Worm (Caenorhabditis elegans): ENCODE results near the gene acox-3.

Gene acox-3

ce11 chrIV:6225143-6225542 is 23.1 kb downstream of the acox-3 start, which contains the start of gene C49A9.2:
Gene C49A9.2, plus strand, starts transcription at chrIV:6225443.
- TF ChIP-seq ceh-36 (tag; optimal IDR thresholded peaks at IDR 0.05) (no peak), tbx-11 (GFP tag; IDR thresholded peaks at IDR 0.05) (no peak), ets-7 (tag; optimal IDR thresholded peaks at IDR 0.05) (no peak), tbx-37 (GFP tag; conservative IDR thresholded peaks at IDR 0.05) (no peak), aly-1 (tag; optimal IDR thresholded peaks at IDR 0.05) (no peak), pes-1 (GFP tag; IDR thresholded peaks at IDR 0.05) (no peak), F13C5.2 (tag; optimal IDR thresholded peaks at IDR 0.05) (no peak), B0310.2 (tag; optimal IDR thresholded peaks at IDR 0.05) (no peak)

- TF ChIP-seq sea-1 (GFP tag; conservative IDR thresholded peaks at IDR 0.05), result no peak
Observed at ce11 chrIV:6221878-6222277, 26.4 kb downstream of the acox-3 start, which contains the start of gene C49A9.3. Gene C49A9.3, plus strand, starts transcription at chrIV:6222089.

DNA sequence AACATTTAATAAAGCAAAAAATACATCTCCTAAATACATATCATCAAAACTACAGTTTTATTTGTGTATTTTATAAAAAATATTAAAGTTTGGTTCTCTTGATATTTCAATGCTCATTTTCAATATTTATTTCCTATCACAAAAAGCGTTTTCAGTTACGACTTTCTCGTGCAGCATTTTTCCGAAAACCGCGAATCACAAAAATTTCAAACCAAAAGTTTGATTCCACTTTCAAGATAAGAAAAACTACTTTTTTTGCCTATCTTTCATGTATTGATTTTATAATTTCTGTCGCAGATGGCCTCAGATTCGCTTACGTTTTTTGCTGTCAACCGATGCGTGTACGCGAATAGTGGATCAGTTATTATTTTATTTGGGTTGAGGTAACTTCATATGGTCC is 28.9 kb downstream of the acox-3 start, which contains the start of gene C49A9.4:
TSS of gene C49A9.4 (plus strand) at position 265 of the 400 bp plus-strand sequence.
- TF ChIP-seq tbx-11 (GFP tag; IDR thresholded peaks at IDR 0.05), result no peak
- no peak for TF ChIP-seq B0310.2 (tag; optimal IDR thresholded peaks at IDR 0.05)
- no peak for TF ChIP-seq hmg-4 (GFP tag; optimal IDR thresholded peaks at IDR 0.05)
- TF ChIP-seq F13C5.2 (tag; optimal IDR thresholded peaks at IDR 0.05), result no peak
- TF ChIP-seq ceh-36 (tag; optimal IDR thresholded peaks at IDR 0.05), result no peak
- TF ChIP-seq hnd-1 (tag; optimal IDR thresholded peaks at IDR 0.05), result no peak
- no peak for TF ChIP-seq sea-1 (GFP tag; conservative IDR thresholded peaks at IDR 0.05)
- no peak for TF ChIP-seq tra-4 (tag; optimal IDR thresholded peaks at IDR 0.05)
- TF ChIP-seq tbx-37 (GFP tag; conservative IDR thresholded peaks at IDR 0.05), result no peak
- no peak for TF ChIP-seq flt-1 (GFP tag; IDR thresholded peaks at IDR 0.05)
- no peak for TF ChIP-seq aly-1 (tag; optimal IDR thresholded peaks at IDR 0.05)
- no peak for TF ChIP-seq hmbx-1 (tag; optimal IDR thresholded peaks at IDR 0.05)
- no peak for TF ChIP-seq ama-1 (optimal IDR thresholded peaks at IDR 0.05)
- no peak for TF ChIP-seq ceh-13 (GFP tag; optimal IDR thresholded peaks at IDR 0.05)
- no peak for TF ChIP-seq pes-1 (GFP tag; IDR thresholded peaks at IDR 0.05)
- no peak for TF ChIP-seq scrt-1 (GFP tag; IDR thresholded peaks at IDR 0.05)
- no peak for TF ChIP-seq ets-7 (tag; optimal IDR thresholded peaks at IDR 0.05)

DNA sequence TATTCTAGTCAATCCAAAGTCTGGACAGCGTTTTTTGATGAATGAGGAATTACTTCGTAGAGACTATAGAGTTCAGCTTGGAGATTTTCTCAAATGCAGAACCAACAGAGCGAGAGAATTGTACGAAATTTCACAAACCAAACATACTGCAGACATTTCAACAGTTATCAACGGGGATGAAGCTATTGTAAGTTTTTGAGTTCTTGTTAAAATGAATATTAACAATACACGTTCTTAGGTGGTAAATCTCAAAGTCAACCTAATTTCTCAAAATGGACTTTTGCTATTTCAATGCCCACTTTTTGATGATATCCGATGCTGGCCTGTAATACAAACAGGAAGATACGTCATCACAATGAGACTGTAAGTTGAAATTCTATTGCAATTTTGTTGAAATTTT is 30.8 kb downstream of the acox-3 start:
- TF ChIP-seq ceh-13 (GFP tag; optimal IDR thresholded peaks at IDR 0.05) (no peak), scrt-1 (GFP tag; IDR thresholded peaks at IDR 0.05) (no peak), pes-1 (GFP tag; IDR thresholded peaks at IDR 0.05) (no peak), ama-1 (optimal IDR thresholded peaks at IDR 0.05) (no peak), sea-1 (GFP tag; conservative IDR thresholded peaks at IDR 0.05) (no peak), tbx-11 (GFP tag; IDR thresholded peaks at IDR 0.05) (no peak), aly-1 (tag; optimal IDR thresholded peaks at IDR 0.05) (no peak), ceh-36 (tag; optimal IDR thresholded peaks at IDR 0.05) (no peak), F13C5.2 (tag; optimal IDR thresholded peaks at IDR 0.05) (no peak), hmg-4 (GFP tag; optimal IDR thresholded peaks at IDR 0.05) (no peak), hmbx-1 (tag; optimal IDR thresholded peaks at IDR 0.05) (no peak), hnd-1 (tag; optimal IDR thresholded peaks at IDR 0.05) (no peak)

DNA sequence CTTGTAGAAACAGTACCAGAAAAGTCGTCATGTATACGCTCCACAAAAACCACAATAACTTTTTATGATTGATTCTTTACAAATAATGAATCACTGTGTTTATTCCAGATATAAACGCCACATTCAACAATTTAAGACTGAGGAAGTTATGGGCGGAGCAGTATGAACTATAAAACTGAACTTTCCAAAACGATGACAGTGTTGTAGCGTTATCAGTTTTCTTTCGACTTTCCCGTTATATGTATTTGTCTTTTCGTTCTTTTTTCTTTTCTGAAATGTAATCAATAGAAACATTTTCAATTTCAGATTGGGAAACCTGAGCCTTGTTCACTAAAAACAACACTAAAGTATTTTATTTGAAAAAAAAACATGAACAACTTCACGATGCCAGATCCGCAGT is 31.2 kb downstream of the acox-3 start, which contains the start of gene C49A9.9:
TSS of gene C49A9.9 (plus strand) at position 307 of the 400 bp plus-strand sequence.
- no peak for TF ChIP-seq hmg-4 (GFP tag; optimal IDR thresholded peaks at IDR 0.05)
- no peak for TF ChIP-seq tbx-11 (GFP tag; IDR thresholded peaks at IDR 0.05)
- no peak for TF ChIP-seq hmbx-1 (tag; optimal IDR thresholded peaks at IDR 0.05)
- TF ChIP-seq ceh-13 (GFP tag; optimal IDR thresholded peaks at IDR 0.05), result no peak
- TF ChIP-seq scrt-1 (GFP tag; IDR thresholded peaks at IDR 0.05), result no peak
- TF ChIP-seq aly-1 (tag; optimal IDR thresholded peaks at IDR 0.05), result no peak
- TF ChIP-seq F13C5.2 (tag; optimal IDR thresholded peaks at IDR 0.05), result no peak
- TF ChIP-seq tra-4 (tag; optimal IDR thresholded peaks at IDR 0.05), result no peak
- TF ChIP-seq pes-1 (GFP tag; IDR thresholded peaks at IDR 0.05), result no peak
- no peak for TF ChIP-seq ceh-36 (tag; optimal IDR thresholded peaks at IDR 0.05)
- TF ChIP-seq hnd-1 (tag; optimal IDR thresholded peaks at IDR 0.05), result no peak
- TF ChIP-seq ets-7 (tag; optimal IDR thresholded peaks at IDR 0.05), result no peak
- TF ChIP-seq sea-1 (GFP tag; conservative IDR thresholded peaks at IDR 0.05), result no peak
- no peak for TF ChIP-seq ama-1 (optimal IDR thresholded peaks at IDR 0.05)
- TF ChIP-seq tbx-37 (GFP tag; conservative IDR thresholded peaks at IDR 0.05), result no peak
- TF ChIP-seq B0310.2 (tag; optimal IDR thresholded peaks at IDR 0.05), result no peak

DNA sequence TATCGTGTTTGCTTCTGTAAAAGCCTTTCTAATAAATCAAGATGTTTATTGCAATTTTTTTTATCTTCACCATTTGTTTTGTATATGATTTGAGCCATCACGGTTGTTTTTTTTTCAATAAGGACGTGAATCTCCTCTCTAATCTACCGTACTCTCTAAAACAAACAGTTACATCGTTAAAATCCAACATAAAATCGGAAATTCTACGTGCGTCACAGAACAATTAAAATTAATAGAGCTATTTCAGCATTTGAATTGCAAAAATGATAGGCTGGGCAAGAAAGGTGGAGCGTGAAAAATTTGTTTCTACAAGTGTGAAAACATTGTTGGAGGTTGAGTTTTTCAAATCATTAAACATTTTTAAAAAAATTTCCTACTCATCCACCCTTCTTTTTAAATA is 34.9 kb downstream of the acox-3 start, which contains the start of gene C49A9.5:
TSS of gene C49A9.5 (plus strand) at position 271 of the 400 bp plus-strand sequence.
- TF ChIP-seq tra-4 (tag; optimal IDR thresholded peaks at IDR 0.05), result no peak
- no peak for TF ChIP-seq B0310.2 (tag; optimal IDR thresholded peaks at IDR 0.05)
- no peak for TF ChIP-seq tbx-11 (GFP tag; IDR thresholded peaks at IDR 0.05)
- TF ChIP-seq hmbx-1 (tag; optimal IDR thresholded peaks at IDR 0.05), result no peak
- no peak for TF ChIP-seq tbx-37 (GFP tag; conservative IDR thresholded peaks at IDR 0.05)
- no peak for TF ChIP-seq flt-1 (GFP tag; IDR thresholded peaks at IDR 0.05)
- TF ChIP-seq ceh-36 (tag; optimal IDR thresholded peaks at IDR 0.05), result no peak
- TF ChIP-seq ets-7 (tag; optimal IDR thresholded peaks at IDR 0.05), result no peak
- no peak for TF ChIP-seq F13C5.2 (tag; optimal IDR thresholded peaks at IDR 0.05)
- TF ChIP-seq ama-1 (optimal IDR thresholded peaks at IDR 0.05), result no peak
- no peak for TF ChIP-seq scrt-1 (GFP tag; IDR thresholded peaks at IDR 0.05)
- TF ChIP-seq sea-1 (GFP tag; conservative IDR thresholded peaks at IDR 0.05), result no peak

DNA sequence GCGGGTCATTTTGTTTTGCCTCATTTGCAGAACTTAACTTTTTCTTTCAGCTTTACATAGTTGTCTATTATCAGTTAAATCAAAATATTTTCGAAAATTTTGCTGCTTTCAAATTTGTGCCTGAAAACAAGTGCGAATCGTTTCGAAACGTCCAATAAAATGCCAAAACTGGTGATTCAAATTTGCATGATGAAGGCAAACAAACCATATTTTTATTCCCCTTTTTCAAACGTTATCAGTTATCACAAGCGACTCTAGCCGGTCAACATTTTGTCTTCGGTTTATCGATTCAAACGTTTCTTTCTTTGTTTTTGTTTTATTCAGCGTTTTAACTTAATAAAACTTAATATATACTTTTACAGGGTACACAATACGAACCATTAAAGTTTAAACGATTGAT is 37.7 kb downstream of the acox-3 start, which contains the start of the genes ugt-24 and C49A9.6:
TSS of gene ugt-24 (minus strand) at position 147 of the 400 bp plus-strand sequence.
TSS of gene C49A9.6 (plus strand) at position 363 of the 400 bp plus-strand sequence.
- TF ChIP-seq B0310.2 (tag; optimal IDR thresholded peaks at IDR 0.05) (no peak), hmg-4 (GFP tag; optimal IDR thresholded peaks at IDR 0.05) (no peak), hmbx-1 (tag; optimal IDR thresholded peaks at IDR 0.05) (no peak), hnd-1 (tag; optimal IDR thresholded peaks at IDR 0.05) (no peak), ama-1 (optimal IDR thresholded peaks at IDR 0.05) (no peak), ceh-36 (tag; optimal IDR thresholded peaks at IDR 0.05) (no peak), scrt-1 (GFP tag; IDR thresholded peaks at IDR 0.05) (no peak), ets-7 (tag; optimal IDR thresholded peaks at IDR 0.05) (no peak), sea-1 (GFP tag; conservative IDR thresholded peaks at IDR 0.05) (no peak), ceh-13 (GFP tag; optimal IDR thresholded peaks at IDR 0.05) (no peak), pes-1 (GFP tag; IDR thresholded peaks at IDR 0.05) (no peak)

All from whole organism, early embryonic.